Worm (Caenorhabditis elegans) whole organism, young adult: ENCODE data around the gene F59B2.14.

ENCODE experiments used
- C06A6.2 ChIP-seq: fragments of 200-800 bp; sonication (Bioruptor generic); conservative IDR thresholded peaks from 2 replicates; pipeline ENCODE4 v1.3.6; 2022; ENCODE audit warnings: missing genetic modification characterization, missing compliant biosample characterization
- C17E4.6 ChIP-seq: fragments of 200-800 bp; sonication (Bioruptor generic); IDR thresholded peaks from 2 replicates; pipeline ENCODE4 v1.3.6; 2022; ENCODE audit warnings: missing genetic modification reagents, missing genetic modification characterization, missing compliant biosample characterization
- F22D6.2 ChIP-seq: sonication (generic microtip); optimal IDR thresholded peaks from 2 replicates; lab custom pipeline; 2016; ENCODE audit warnings: mild to moderate bottlenecking, missing genetic modification characterization, missing compliant biosample characterization
- F33H1.4 ChIP-seq: fragments of 200-800 bp; sonication (Bioruptor generic); IDR thresholded peaks from 2 replicates; pipeline ENCODE4 v1.3.6; 2022; ENCODE audit warnings: missing genetic modification reagents, missing genetic modification characterization, missing compliant biosample characterization
- F39B2.1 ChIP-seq: fragments of 200-800 bp; sonication (Bioruptor generic); IDR thresholded peaks from 2 replicates; pipeline ENCODE4 v1.3.6; 2022; ENCODE audit warnings: missing genetic modification reagents, missing genetic modification characterization, missing compliant biosample characterization
- F57C9.4 ChIP-seq: sonication (generic microtip); optimal IDR thresholded peaks from 2 replicates; lab custom pipeline; 2017; ENCODE audit warnings: mild to moderate bottlenecking, missing genetic modification characterization, missing compliant biosample characterization
- Y53F4B.3 ChIP-seq: fragments of 200-800 bp; sonication (Bioruptor generic); IDR thresholded peaks from 2 replicates; pipeline ENCODE4 v1.3.6; 2022; ENCODE audit warnings: missing genetic modification reagents, missing genetic modification characterization, missing compliant biosample characterization
- Y53G8AR.9 ChIP-seq: fragments of 200-800 bp; sonication (Bioruptor generic); conservative IDR thresholded peaks from 2 replicates; pipeline ENCODE4 v1.3.6; 2022; ENCODE audit warnings: missing genetic modification reagents, missing genetic modification characterization, missing compliant biosample characterization
- ama-1 ChIP-seq, 3 experiments: fragments of 150-350 bp in 1 of 3; sonication (generic microtip) in 2 of 3; optimal IDR thresholded peaks; 2 replicates each; lab custom pipeline; 2014 to 2018; ENCODE audit warnings: missing biosample characterization in 2 of 3, missing genetic modification characterization in 2 of 3, missing genetic modification reagents in 2 of 3
- aptf-3 ChIP-seq: fragments of 200-800 bp; sonication (Bioruptor generic); IDR thresholded peaks from 2 replicates; pipeline ENCODE4 v1.3.6; 2022; ENCODE audit warnings: missing genetic modification characterization, missing compliant biosample characterization
- attf-5 ChIP-seq: fragments of 200-800 bp; sonication (Bioruptor generic); optimal IDR thresholded peaks from 2 replicates; lab custom pipeline; 2018; ENCODE audit warnings: mild to moderate bottlenecking, missing genetic modification characterization, missing compliant biosample characterization
- attf-6 ChIP-seq: fragments of 200-800 bp; sonication (Bioruptor generic); IDR thresholded peaks from 2 replicates; pipeline ENCODE4 v1.3.6; 2022; ENCODE audit warnings: missing genetic modification reagents, missing genetic modification characterization, missing compliant biosample characterization
- bed-1 ChIP-seq: fragments of 200-800 bp; sonication (Bioruptor generic); IDR thresholded peaks from 2 replicates; pipeline ENCODE4 v1.3.6; 2022; ENCODE audit warnings: missing genetic modification reagents, missing genetic modification characterization, missing compliant biosample characterization
- bed-2 ChIP-seq: fragments of 200-800 bp; sonication (Bioruptor generic); IDR thresholded peaks from 2 replicates; pipeline ENCODE4 v1.3.6; 2022; ENCODE audit warnings: missing genetic modification reagents, missing genetic modification characterization, missing compliant biosample characterization
- ccch-3 ChIP-seq: fragments of 200-800 bp; sonication (Bioruptor generic); optimal IDR thresholded peaks from 2 replicates; lab custom pipeline; 2018; ENCODE audit warnings: mild to moderate bottlenecking, missing genetic modification characterization, missing compliant biosample characterization
- ceh-27 ChIP-seq: fragments of 200-800 bp; sonication (Bioruptor generic); optimal IDR thresholded peaks from 2 replicates; lab custom pipeline; 2018; ENCODE audit warnings: mild to moderate bottlenecking, missing genetic modification characterization, moderate library complexity, missing compliant biosample characterization
- ceh-40 ChIP-seq: fragments of 200-800 bp; sonication (Bioruptor generic); IDR thresholded peaks from 2 replicates; pipeline ENCODE4 v1.3.6; 2022; ENCODE audit warnings: missing genetic modification characterization, missing compliant biosample characterization
- ceh-91 ChIP-seq: fragments of 200-800 bp; sonication (Bioruptor generic); IDR thresholded peaks from 2 replicates; pipeline ENCODE4 v1.3.6; 2022; ENCODE audit warnings: missing genetic modification reagents, missing genetic modification characterization, missing compliant biosample characterization
- chd-7 ChIP-seq: sonication (generic microtip); optimal IDR thresholded peaks from 2 replicates; lab custom pipeline; 2016; ENCODE audit warnings: mild to moderate bottlenecking, missing genetic modification characterization, moderate library complexity, missing compliant biosample characterization
- egrh-3 ChIP-seq: fragments of 200-800 bp; sonication (Bioruptor generic); IDR thresholded peaks from 2 replicates; pipeline ENCODE4 v1.3.6; 2022; ENCODE audit warnings: missing genetic modification reagents, missing genetic modification characterization, missing compliant biosample characterization
- ekl-4 ChIP-seq: fragments of 200-800 bp; sonication (Bioruptor generic); IDR thresholded peaks from 2 replicates; pipeline ENCODE4 v1.3.6; 2022; ENCODE audit warnings: missing genetic modification reagents, missing genetic modification characterization, missing compliant biosample characterization
- fkh-3 ChIP-seq: sonication (generic microtip); optimal IDR thresholded peaks from 2 replicates; lab custom pipeline; 2016; ENCODE audit warnings: mild to moderate bottlenecking, missing genetic modification characterization, missing compliant biosample characterization
- him-1 ChIP-seq: sonication (generic microtip); optimal IDR thresholded peaks from 2 replicates; lab custom pipeline; 2016; ENCODE audit warnings: missing genotype, missing genetic modification reagents, missing genetic modification characterization, missing compliant biosample characterization
- hlh-12 ChIP-seq: sonication (generic microtip); optimal IDR thresholded peaks from 2 replicates; lab custom pipeline; 2016; ENCODE audit warnings: missing genetic modification characterization, missing compliant biosample characterization
- hrde-1 ChIP-seq: sonication (generic microtip); optimal IDR thresholded peaks from 2 replicates; lab custom pipeline; 2016; ENCODE audit warnings: missing genetic modification characterization, mild to moderate bottlenecking, missing compliant biosample characterization, moderate library complexity, missing genotype, missing genetic modification reagents, borderline replicate concordance
- lag-1 ChIP-seq: fragments of 200-800 bp; sonication (Bioruptor generic); IDR thresholded peaks from 2 replicates; pipeline ENCODE4 v1.3.6; 2022; ENCODE audit warnings: missing genetic modification reagents, missing genetic modification characterization, missing compliant biosample characterization
- lin-26 ChIP-seq: fragments of 200-800 bp; sonication (Bioruptor generic); IDR thresholded peaks from 2 replicates; pipeline ENCODE4 v1.3.6; 2022; ENCODE audit warnings: missing genetic modification reagents, missing genetic modification characterization, missing compliant biosample characterization
- lin-54 ChIP-seq: fragments of 200-800 bp; sonication (Bioruptor generic); optimal IDR thresholded peaks from 2 replicates; lab custom pipeline; 2018; ENCODE audit warnings: mild to moderate bottlenecking, missing genetic modification characterization, missing compliant biosample characterization
- madf-3 ChIP-seq: fragments of 200-800 bp; sonication (Bioruptor generic); IDR thresholded peaks from 2 replicates; pipeline ENCODE4 v1.3.6; 2022; ENCODE audit warnings: missing genetic modification reagents, missing genetic modification characterization, missing compliant biosample characterization
- madf-6 ChIP-seq: fragments of 200-800 bp; sonication (Bioruptor generic); IDR thresholded peaks from 2 replicates; pipeline ENCODE4 v1.3.6; 2022; ENCODE audit warnings: missing genetic modification reagents, missing genetic modification characterization, missing compliant biosample characterization
- madf-8 ChIP-seq: fragments of 200-800 bp; sonication (Bioruptor generic); conservative IDR thresholded peaks from 2 replicates; pipeline ENCODE4 v1.3.6; 2022; ENCODE audit warnings: missing genetic modification reagents, missing genetic modification characterization, missing compliant biosample characterization
- mel-28 ChIP-seq: sonication (generic microtip); optimal IDR thresholded peaks from 2 replicates; lab custom pipeline; 2016; ENCODE audit warnings: borderline replicate concordance, mild to moderate bottlenecking, missing genetic modification characterization, missing compliant biosample characterization
- nfya-1 ChIP-seq: sonication (generic microtip); optimal IDR thresholded peaks from 2 replicates; lab custom pipeline; 2017; ENCODE audit warnings: antibody characterized with exemption, missing compliant biosample characterization, missing genetic modification characterization, borderline replicate concordance; ENCODE audit not compliant: insufficient read depth
- nhr-80 ChIP-seq: sonication (generic microtip); optimal IDR thresholded peaks from 2 replicates; lab custom pipeline; 2016; ENCODE audit warnings: missing genetic modification characterization, missing compliant biosample characterization
- nhr-90 ChIP-seq: sonication (generic microtip); optimal IDR thresholded peaks from 2 replicates; lab custom pipeline; 2016; ENCODE audit warnings: missing genotype, mild to moderate bottlenecking, missing genetic modification characterization, missing compliant biosample characterization
- pbrm-1 ChIP-seq: fragments of 200-800 bp; sonication (Bioruptor generic); IDR thresholded peaks from 2 replicates; pipeline ENCODE4 v1.3.6; 2022; ENCODE audit warnings: missing genetic modification reagents, missing genetic modification characterization, missing compliant biosample characterization
- sea-2 ChIP-seq: fragments of 200-800 bp; sonication (Bioruptor generic); IDR thresholded peaks from 2 replicates; pipeline ENCODE4 v1.3.6; 2022; ENCODE audit warnings: missing genetic modification characterization, missing compliant biosample characterization
- snpc-1.3 ChIP-seq: sonication (generic microtip); optimal IDR thresholded peaks from 2 replicates; lab custom pipeline; 2017; ENCODE audit warnings: missing genetic modification characterization, mild to moderate bottlenecking, missing compliant biosample characterization, antibody characterized with exemption, moderate library complexity, missing genotype, missing genetic modification reagents; ENCODE audit not compliant: insufficient read depth
- snpc-3.4 ChIP-seq: sonication (generic microtip); optimal IDR thresholded peaks from 2 replicates; lab custom pipeline; 2017; ENCODE audit warnings: missing genetic modification characterization, mild to moderate bottlenecking, missing compliant biosample characterization, antibody characterized with exemption, moderate library complexity, missing genotype, missing genetic modification reagents
- snpc-4 ChIP-seq, 5 experiments: fragments of 150-350 bp in 1 of 5; sonication (generic microtip) in 4 of 5; optimal IDR thresholded peaks; 2 replicates each; lab custom pipeline; 2014 to 2018; ENCODE audit warnings: missing genetic modification characterization in 5 of 5, missing biosample characterization in 3 of 5, antibody characterized with exemption in 2 of 5, mild to moderate bottlenecking in 2 of 5, missing compliant biosample characterization in 2 of 5, missing genotype in 2 of 5, moderate library complexity in 2 of 5, missing genetic modification reagents in 1 of 5
- somi-1 ChIP-seq: fragments of 200-800 bp; sonication (Bioruptor generic); optimal IDR thresholded peaks from 2 replicates; lab custom pipeline; 2018; ENCODE audit warnings: mild to moderate bottlenecking, missing genetic modification characterization, missing compliant biosample characterization
- tlf-1 ChIP-seq: fragments of 200-800 bp; sonication (Bioruptor generic); optimal IDR thresholded peaks from 2 replicates; lab custom pipeline; 2018; ENCODE audit warnings: mild to moderate bottlenecking, missing genetic modification characterization, missing compliant biosample characterization
- unc-130 ChIP-seq: sonication (generic microtip); optimal IDR thresholded peaks from 2 replicates; lab custom pipeline; 2016; ENCODE audit warnings: missing genetic modification reagents, missing genetic modification characterization, missing compliant biosample characterization
- ztf-22 ChIP-seq: fragments of 200-800 bp; sonication (Bioruptor generic); optimal IDR thresholded peaks from 2 replicates; lab custom pipeline; 2018; ENCODE audit warnings: mild to moderate bottlenecking, missing genetic modification characterization, moderate library complexity, missing compliant biosample characterization
- ztf-28 ChIP-seq: fragments of 200-800 bp; sonication (Bioruptor generic); IDR thresholded peaks from 2 replicates; pipeline ENCODE4 v1.3.6; 2022; ENCODE audit warnings: missing genetic modification reagents, missing genetic modification characterization, missing compliant biosample characterization
- ztf-3 ChIP-seq: fragments of 200-800 bp; sonication (Bioruptor generic); optimal IDR thresholded peaks from 2 replicates; lab custom pipeline; 2018; ENCODE audit warnings: mild to moderate bottlenecking, missing genetic modification characterization, missing compliant biosample characterization

Gene F59B2.14

DNA sequence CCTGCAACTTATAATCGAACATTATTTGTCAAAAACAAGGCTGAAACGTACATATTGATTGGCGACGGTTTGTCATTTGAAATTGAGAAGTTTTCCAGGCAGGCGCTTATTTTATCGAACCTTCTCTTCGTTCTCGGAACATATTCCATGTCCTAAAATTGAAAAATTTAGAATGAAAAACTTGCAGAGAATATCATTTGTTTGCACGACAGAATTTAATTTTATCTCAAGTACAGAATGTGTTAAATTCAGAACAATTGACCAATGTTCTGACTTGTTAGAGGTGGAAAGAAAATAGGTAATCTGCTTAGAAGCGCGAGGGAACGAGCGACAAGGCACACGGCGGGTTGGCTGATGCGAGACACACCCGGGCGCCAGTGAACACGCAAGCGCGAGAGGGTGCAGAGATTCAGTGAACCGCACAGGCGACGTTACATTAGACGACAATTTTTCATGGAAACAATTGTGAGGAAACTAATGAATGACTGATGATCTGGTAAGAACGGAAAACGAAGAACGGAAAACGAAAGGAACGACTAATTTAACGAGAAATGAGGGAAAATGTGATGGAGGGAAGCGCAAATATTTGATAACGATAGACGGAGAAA is 30.0 kb upstream of the F59B2.14 start (continued):
- TF ChIP-seq snpc-4 (GFP tag; optimal IDR thresholded peaks at IDR 0.05; lab: Kevin White, UChicago), result no peak
- peak in 1 of 4 experiments; percentile 54 for TF ChIP-seq snpc-4 (tag; optimal IDR thresholded peaks at IDR 0.05; lab: Kevin White, UChicago)
- peak; percentile 49 for TF ChIP-seq nhr-80 (tag; lab: Kevin White, UChicago)
- no peak for TF ChIP-seq snpc-1.3 (tag; lab: Kevin White, UChicago)
- no peak for TF ChIP-seq C17E4.6
- TF ChIP-seq aptf-3, result 0 out of 2 replicates have a peak, but pooled peaks have one; percentile 86
- TF ChIP-seq nfya-1 (tag; lab: Kevin White, UChicago), result no peak
- no peak for TF ChIP-seq ceh-91 (GFP tag; lab: Robert Waterston, UW)
- no peak for TF ChIP-seq somi-1 (GFP tag; lab: Kevin White, UChicago)
- TF ChIP-seq Y53F4B.3, result no peak
- no peak for TF ChIP-seq snpc-3.4 (tag; lab: Kevin White, UChicago)
- TF ChIP-seq madf-3 (GFP tag; lab: Robert Waterston, UW), result no peak; the same call in 1 of the 2 replicates
- TF ChIP-seq C06A6.2 (GFP tag; lab: Robert Waterston, UW), result 0 out of 2 replicates have a peak, but pooled peaks have one; percentile 10
- TF ChIP-seq lin-26 (GFP tag; lab: Robert Waterston, UW), result 0 out of 2 replicates have a peak, but pooled peaks have one; percentile 53
- no peak for TF ChIP-seq bed-1
- TF ChIP-seq bed-2 (GFP tag; lab: Robert Waterston, UW), result no peak
- TF ChIP-seq hlh-12, result no peak
- TF ChIP-seq fkh-3, result no peak
- TF ChIP-seq ccch-3 (GFP tag; lab: Kevin White, UChicago), result no peak
- TF ChIP-seq lin-54 (GFP tag; lab: Kevin White, UChicago), result peak; percentile 49
- TF ChIP-seq lag-1, result no peak
- no peak for TF ChIP-seq sea-2 (GFP tag; lab: Robert Waterston, UW)
- 0 out of 2 replicates have a peak, but pooled peaks have one; percentile 19 for TF ChIP-seq egrh-3 (GFP tag; lab: Robert Waterston, UW)
- TF ChIP-seq unc-130 (GFP tag; lab: Kevin White, UChicago), result no peak
- peak; percentile 70; the same call in 1 of the 2 replicates for TF ChIP-seq pbrm-1 (GFP tag; lab: Robert Waterston, UW)
- no peak for TF ChIP-seq ztf-22 (GFP tag; lab: Kevin White, UChicago)
- peak; percentile 45 for TF ChIP-seq ceh-27 (GFP tag; lab: Kevin White, UChicago)
- peak; percentile 60 for TF ChIP-seq ztf-3
- peak; percentile 72; the same call in 1 of the 2 replicates for TF ChIP-seq ceh-40 (GFP tag; lab: Robert Waterston, UW)
- peak; percentile 68 for TF ChIP-seq attf-5 (GFP tag; lab: Kevin White, UChicago)
- TF ChIP-seq tlf-1 (GFP tag; lab: Kevin White, UChicago), result no peak
- no peak for TF ChIP-seq madf-8 (GFP tag; lab: Robert Waterston, UW)
- no peak for TF ChIP-seq mel-28
- no peak for TF ChIP-seq ztf-28 (GFP tag; lab: Robert Waterston, UW)
- TF ChIP-seq attf-6 (GFP tag; lab: Robert Waterston, UW), result no peak
- no peak for TF ChIP-seq F57C9.4 (tag; lab: Kevin White, UChicago)
- peak; percentile 45 for TF ChIP-seq nhr-90 (tag; lab: Kevin White, UChicago)
- TF ChIP-seq F39B2.1 (GFP tag; lab: Robert Waterston, UW), result no peak
- peak; percentile 76 for TF ChIP-seq chd-7 (tag; lab: Kevin White, UChicago)
- TF ChIP-seq ama-1 (optimal IDR thresholded peaks at IDR 0.05; lab: Kevin White, UChicago), result peak; percentile 80
- no peak for TF ChIP-seq ama-1 (GFP tag; optimal IDR thresholded peaks at IDR 0.05; lab: Kevin White, UChicago)
- TF ChIP-seq ekl-4 (GFP tag; lab: Robert Waterston, UW), result no peak; the same call in 1 of the 2 replicates
- TF ChIP-seq him-1 (tag; lab: Kevin White, UChicago), result no peak
- TF ChIP-seq F33H1.4 (GFP tag; lab: Robert Waterston, UW), result no peak
- TF ChIP-seq Y53G8AR.9, result no peak
- TF ChIP-seq hrde-1, result no peak
- 0 out of 2 replicates have a peak, but pooled peaks have one; percentile 11 for TF ChIP-seq madf-6 (GFP tag; lab: Robert Waterston, UW)
- no peak for TF ChIP-seq F22D6.2 (tag; lab: Kevin White, UChicago)
